Fruit fly (Drosophila melanogaster): ENCODE measurements around the gene CG14294.

The CG14294 gene

DNA sequence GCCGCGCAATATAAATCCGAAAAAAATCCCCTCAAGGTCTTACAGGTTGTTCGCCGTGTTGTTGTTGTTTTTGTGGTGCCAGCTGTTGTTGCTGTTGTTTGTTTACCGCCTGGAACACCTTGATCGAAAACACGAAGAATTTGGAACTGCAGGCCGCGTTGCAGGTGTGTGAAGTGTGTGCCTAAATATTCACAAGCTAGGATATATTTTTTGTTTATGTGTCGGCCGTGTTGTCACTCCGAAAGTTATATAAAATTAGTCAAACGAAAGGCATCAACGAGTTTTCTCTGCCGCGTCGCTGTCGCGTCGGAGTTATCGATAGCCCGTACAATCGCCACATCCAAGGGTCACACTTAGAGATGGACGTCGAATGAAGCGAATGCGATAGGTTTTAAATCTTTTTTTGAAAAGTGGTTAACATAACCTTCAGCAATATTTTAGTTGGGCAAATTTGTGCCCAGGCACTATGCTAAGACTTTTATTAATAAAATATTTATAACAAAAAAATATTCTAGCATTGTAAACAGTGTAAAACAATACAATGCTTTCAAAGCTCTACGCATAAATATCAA lies 26.4 kb upstream of the CG14294 start, which contains the start of gene Mpc1 (continued):
- TF ChIP-seq grn (GFP tag; optimal IDR thresholded peaks at IDR 0.05), result no peak
- peak in 1 of 2 experiments; percentile 35 for TF ChIP-seq Hr78 (GFP tag; optimal IDR thresholded peaks at IDR 0.05)
- TF ChIP-seq hbn (GFP tag; IDR thresholded peaks at IDR 0.05; ENCODE audit: partially characterized antibody), result peak; percentile 61
- TF ChIP-seq chn (GFP tag; optimal IDR thresholded peaks at IDR 0.05), result no peak
- no peak for TF ChIP-seq CG17359 (tag; optimal IDR thresholded peaks at IDR 0.05)
- peak; percentile 52 for TF ChIP-seq CG11504 (tag; optimal IDR thresholded peaks at IDR 0.05)
- TF ChIP-seq CG13424 (tag; optimal IDR thresholded peaks at IDR 0.05), result peak; percentile 19
- no peak for TF ChIP-seq mam (GFP tag; optimal IDR thresholded peaks at IDR 0.05)
- TF ChIP-seq bsh (GFP tag; optimal IDR thresholded peaks at IDR 0.05), result no peak
- TF ChIP-seq E2f2 (GFP tag; IDR thresholded peaks at IDR 0.05), result peak; percentile 72
- peak; percentile 19 for TF ChIP-seq CG4328 (GFP tag; optimal IDR thresholded peaks at IDR 0.05)
- peak; percentile 45 for TF ChIP-seq CHES-1-like (GFP tag; optimal IDR thresholded peaks at IDR 0.05)
- peak; percentile 51 for TF ChIP-seq ERR (GFP tag; optimal IDR thresholded peaks at IDR 0.05)
- peak; percentile 2 for TF ChIP-seq wek (GFP tag; optimal IDR thresholded peaks at IDR 0.05)
- TF ChIP-seq Kr (GFP tag; optimal IDR thresholded peaks at IDR 0.05), result no peak
- TF ChIP-seq tap (tag; optimal IDR thresholded peaks at IDR 0.05), result no peak
- peak; percentile 5 for TF ChIP-seq B-H2 (GFP tag; optimal IDR thresholded peaks at IDR 0.05)
- TF ChIP-seq CG4617 (GFP tag; optimal IDR thresholded peaks at IDR 0.05; ENCODE audit: borderline replicate concordance), result peak; percentile 22
- peak; percentile 24 for TF ChIP-seq lilli (GFP tag; optimal IDR thresholded peaks at IDR 0.05)
- TF ChIP-seq CG10654 (GFP tag; optimal IDR thresholded peaks at IDR 0.05), result no peak
- peak; percentile 39 for TF ChIP-seq CG17568 (GFP tag; optimal IDR thresholded peaks at IDR 0.05)
- TF ChIP-seq Trl (optimal IDR thresholded peaks at IDR 0.05), result no peak
- TF ChIP-seq Trl (GFP tag; optimal IDR thresholded peaks at IDR 0.05), result no peak
- TF ChIP-seq CG14050 (GFP tag; IDR thresholded peaks at IDR 0.05), result 0 out of 3 replicates have a peak, but pooled peaks have one; percentile 10
- TF ChIP-seq Ravus (GFP tag; IDR thresholded peaks at IDR 0.05), result no peak
- TF ChIP-seq CrebB (tag; optimal IDR thresholded peaks at IDR 0.05), result no peak
- TF ChIP-seq tna (GFP tag; IDR thresholded peaks at IDR 0.05; ENCODE audit: partially characterized antibody), result peak; percentile 57
- TF ChIP-seq CG2889 (GFP tag; IDR thresholded peaks at IDR 0.05), result 0 out of 3 replicates have a peak, but pooled peaks have one; percentile 26
- peak; percentile 56; the same call in 1 of the 4 replicates for TF ChIP-seq chinmo (GFP tag; IDR thresholded peaks at IDR 0.05; ENCODE audit: partially characterized antibody)
- peak; percentile 25; the same call in 1 of the 4 replicates for TF ChIP-seq Gug (GFP tag; IDR thresholded peaks at IDR 0.05)
- TF ChIP-seq tgo (GFP tag; IDR thresholded peaks at IDR 0.05), result no peak
- peak; percentile 62; the same call in 2 of the 3 replicates for TF ChIP-seq hb (GFP tag; IDR thresholded peaks at IDR 0.05; ENCODE audit: partially characterized antibody)
- peak; percentile 81; the same call in 3 of the 4 replicates for TF ChIP-seq Dll (GFP tag; IDR thresholded peaks at IDR 0.05; ENCODE audit: partially characterized antibody)
- peak in 1 of 2 experiments; percentile 20 for TF ChIP-seq tll (GFP tag; optimal IDR thresholded peaks at IDR 0.05)
- no peak for TF ChIP-seq CG16779 (GFP tag; IDR thresholded peaks at IDR 0.05)
- TF ChIP-seq bbx (GFP tag; IDR thresholded peaks at IDR 0.05; ENCODE audit: partially characterized antibody), result peak; percentile 83
- TF ChIP-seq Myb (GFP tag; optimal IDR thresholded peaks at IDR 0.05), result peak; percentile 36
- TF ChIP-seq dm (GFP tag; optimal IDR thresholded peaks at IDR 0.05), result no peak
- no peak for TF ChIP-seq pho (GFP tag; optimal IDR thresholded peaks at IDR 0.05)
- TF ChIP-seq CG7928 (GFP tag; optimal IDR thresholded peaks at IDR 0.05), result no peak
- TF ChIP-seq CG6813 (GFP tag; optimal IDR thresholded peaks at IDR 0.05), result no peak
- 0 out of 2 replicates have a peak, but pooled peaks have one; percentile 7 for TF ChIP-seq CG7372 (GFP tag; IDR thresholded peaks at IDR 0.05)
- TF ChIP-seq CG5245 (GFP tag; optimal IDR thresholded peaks at IDR 0.05), result no peak
- TF ChIP-seq CG14710 (tag; optimal IDR thresholded peaks at IDR 0.05), result peak; percentile 73
- no peak for TF ChIP-seq NC2β (GFP tag; optimal IDR thresholded peaks at IDR 0.05)
- TF ChIP-seq knrl (GFP tag; IDR thresholded peaks at IDR 0.05; ENCODE audit: partially characterized antibody), result peak; percentile 83
- TF ChIP-seq CG12659 (GFP tag; optimal IDR thresholded peaks at IDR 0.05), result peak; percentile 63
- TF ChIP-seq HLH3B (GFP tag; IDR thresholded peaks at IDR 0.05), result no peak
- TF ChIP-seq MBD-R2 (GFP tag; IDR thresholded peaks at IDR 0.05), result peak; percentile 45

All from whole organism, embryonic.